Worm (Caenorhabditis elegans) whole organism, young adult: ENCODE data around the gene par-1.

Source experiments
- akir-1 ChIP-seq: fragments of 200-800 bp; sonication (Bioruptor generic); optimal IDR thresholded peaks from 2 replicates; lab custom pipeline; 2018; ENCODE audit warnings: mild to moderate bottlenecking, missing genetic modification characterization, moderate library complexity, missing compliant biosample characterization
- ceh-58 ChIP-seq: fragments of 200-800 bp; sonication (Bioruptor generic); IDR thresholded peaks from 2 replicates; pipeline ENCODE4 v1.3.6; 2022; ENCODE audit warnings: missing genetic modification characterization, missing compliant biosample characterization

DNA sequence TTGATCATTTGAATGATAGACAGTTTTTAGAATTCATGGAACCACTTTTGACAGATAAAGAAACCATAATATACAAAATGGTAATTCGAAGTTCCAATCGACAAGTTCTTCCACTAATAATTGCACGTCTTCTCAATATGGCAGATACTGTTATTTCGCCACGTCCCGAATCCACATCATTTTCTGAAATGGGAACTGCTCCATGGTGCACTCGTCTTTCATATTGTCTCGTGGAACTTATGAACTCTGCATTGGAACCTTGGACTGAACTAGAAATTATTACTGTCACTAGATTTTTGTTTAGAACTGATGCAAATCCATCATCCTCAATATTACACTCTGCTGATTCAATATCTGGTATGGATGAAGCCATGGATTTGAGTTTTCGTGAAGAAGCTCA is 41.9 kb upstream of the par-1 start:
- no peak for TF ChIP-seq akir-1
- no peak for TF ChIP-seq ceh-58
